Worm (Caenorhabditis elegans) whole organism, L2 larva: Measurements from ENCODE around the gene W02B12.16.

ENCODE experiments used
- C34F6.9 ChIP-seq: fragments of 150-350 bp; optimal IDR thresholded peaks from 2 replicates; lab custom pipeline; 2014; ENCODE audit warnings: missing biosample characterization, missing genetic modification characterization
- F13H6.1 ChIP-seq: sonication (generic microtip); optimal IDR thresholded peaks from 2 replicates; lab custom pipeline; 2016; ENCODE audit warnings: missing genetic modification characterization, missing compliant biosample characterization
- R02D3.7 ChIP-seq: fragments of 150-350 bp; optimal IDR thresholded peaks from 2 replicates; lab custom pipeline; 2014; ENCODE audit warnings: missing biosample characterization, missing genetic modification characterization
- Y55F3AM.14 ChIP-seq: fragments of 200-800 bp; sonication (Bioruptor generic); optimal IDR thresholded peaks from 2 replicates; lab custom pipeline; 2018; ENCODE audit warnings: mild to moderate bottlenecking, missing genetic modification characterization, missing compliant biosample characterization
- ZK546.5 ChIP-seq: sonication (generic microtip); optimal IDR thresholded peaks from 2 replicates; lab custom pipeline; 2017; ENCODE audit warnings: missing biosample characterization, missing genetic modification characterization
- ama-1 ChIP-seq: fragments of 150-350 bp; optimal IDR thresholded peaks from 2 replicates; lab custom pipeline; 2018; ENCODE audit warnings: inconsistent platforms
- blmp-1 ChIP-seq: sonication (generic microtip); optimal IDR thresholded peaks from 2 replicates; lab custom pipeline; 2017; ENCODE audit warnings: missing genetic modification characterization, mild to moderate bottlenecking, missing compliant biosample characterization, antibody characterized with exemption, moderate library complexity; ENCODE audit not compliant: insufficient read depth
- ceh-16 ChIP-seq: fragments of 150-350 bp; optimal IDR thresholded peaks from 2 replicates; lab custom pipeline; 2014; ENCODE audit warnings: missing biosample characterization, missing genetic modification characterization
- ceh-82 ChIP-seq: fragments of 150-350 bp; optimal IDR thresholded peaks from 2 replicates; lab custom pipeline; 2014; ENCODE audit warnings: missing biosample characterization, missing genetic modification characterization
- crh-2 ChIP-seq: sonication (generic microtip); optimal IDR thresholded peaks from 2 replicates; lab custom pipeline; 2017; ENCODE audit warnings: missing biosample characterization, missing genetic modification characterization
- dmd-4 ChIP-seq: sonication (generic microtip); optimal IDR thresholded peaks from 2 replicates; lab custom pipeline; 2017; ENCODE audit warnings: missing biosample characterization, missing genetic modification characterization
- egl-27 ChIP-seq: sonication (generic microtip); optimal IDR thresholded peaks from 3 replicates; lab custom pipeline; 2017; ENCODE audit warnings: missing biosample characterization, missing genetic modification reagents, missing genetic modification characterization
- elt-3 ChIP-seq: sonication (generic microtip); optimal IDR thresholded peaks from 2 replicates; lab custom pipeline; 2017; ENCODE audit warnings: missing biosample characterization, missing genetic modification characterization
- fos-1 ChIP-seq: fragments of 150-350 bp; optimal IDR thresholded peaks from 2 replicates; lab custom pipeline; 2014; ENCODE audit warnings: missing biosample characterization, missing genetic modification characterization
- gmeb-1 ChIP-seq: fragments of 150-350 bp; optimal IDR thresholded peaks from 2 replicates; lab custom pipeline; 2014; ENCODE audit warnings: missing biosample characterization, missing genetic modification characterization
- lin-11 ChIP-seq: fragments of 150-350 bp; sonication (generic microtip); optimal IDR thresholded peaks from 2 replicates; lab custom pipeline; 2014; ENCODE audit warnings: missing biosample characterization, missing genetic modification characterization, inconsistent platforms, mixed read lengths
- lin-13 ChIP-seq: fragments of 150-350 bp; optimal IDR thresholded peaks from 2 replicates; lab custom pipeline; 2014; ENCODE audit warnings: missing biosample characterization, missing genetic modification reagents, missing genetic modification characterization
- lsy-2 ChIP-seq, 2 experiments: fragments of 150-350 bp in 1 of 2; sonication (generic microtip) in 1 of 2; optimal IDR thresholded peaks; 2 replicates each; lab custom pipeline; 2014 to 2017; ENCODE audit warnings: missing biosample characterization in 2 of 2, missing genetic modification characterization in 2 of 2
- mab-5 ChIP-seq: fragments of 150-350 bp; optimal IDR thresholded peaks from 2 replicates; lab custom pipeline; 2014; ENCODE audit warnings: missing biosample characterization, missing genetic modification characterization
- mdl-1 ChIP-seq, 2 experiments: fragments of 150-350 bp in 1 of 2; sonication (generic microtip) in 1 of 2; optimal IDR thresholded peaks; 2 replicates each; lab custom pipeline; 2017; ENCODE audit warnings: missing biosample characterization in 2 of 2, missing genetic modification characterization in 2 of 2
- nhr-10 ChIP-seq: sonication (generic microtip); optimal IDR thresholded peaks from 2 replicates; lab custom pipeline; 2017; ENCODE audit warnings: missing biosample characterization, missing genetic modification characterization
- nhr-11 ChIP-seq: fragments of 150-350 bp; optimal IDR thresholded peaks from 2 replicates; lab custom pipeline; 2014; ENCODE audit warnings: missing biosample characterization, missing genetic modification characterization
- nhr-12 ChIP-seq: fragments of 150-350 bp; optimal IDR thresholded peaks from 2 replicates; lab custom pipeline; 2014; ENCODE audit warnings: missing biosample characterization, missing genetic modification characterization
- nhr-129 ChIP-seq: fragments of 150-350 bp; optimal IDR thresholded peaks from 2 replicates; lab custom pipeline; 2014; ENCODE audit warnings: missing biosample characterization, missing genetic modification characterization
- nhr-21 ChIP-seq: fragments of 150-350 bp; optimal IDR thresholded peaks from 2 replicates; lab custom pipeline; 2014; ENCODE audit warnings: missing biosample characterization, missing genetic modification characterization
- nhr-23 ChIP-seq: fragments of 150-350 bp; optimal IDR thresholded peaks from 2 replicates; lab custom pipeline; 2014; ENCODE audit warnings: missing biosample characterization, missing genetic modification reagents, missing genetic modification characterization
- nhr-237 ChIP-seq: fragments of 150-350 bp; optimal IDR thresholded peaks from 2 replicates; lab custom pipeline; 2014; ENCODE audit warnings: missing biosample characterization, missing genetic modification characterization
- nhr-25 ChIP-seq: fragments of 150-350 bp; sonication (generic microtip); optimal IDR thresholded peaks from 3 replicates; lab custom pipeline; 2014; ENCODE audit warnings: missing biosample characterization, missing genetic modification characterization
- nhr-6 ChIP-seq: fragments of 150-350 bp; optimal IDR thresholded peaks from 2 replicates; lab custom pipeline; 2014; ENCODE audit warnings: missing biosample characterization, missing genetic modification characterization
- nhr-77 ChIP-seq: fragments of 150-350 bp; optimal IDR thresholded peaks from 2 replicates; lab custom pipeline; 2014; ENCODE audit warnings: missing biosample characterization, missing genetic modification characterization
- peb-1 ChIP-seq: fragments of 150-350 bp; optimal IDR thresholded peaks from 2 replicates; lab custom pipeline; 2014; ENCODE audit warnings: missing biosample characterization, missing genetic modification characterization
- sem-4 ChIP-seq: fragments of 150-350 bp; optimal IDR thresholded peaks from 2 replicates; lab custom pipeline; 2014; ENCODE audit warnings: missing biosample characterization, missing genetic modification reagents, missing genetic modification characterization
- skn-1 ChIP-seq: sonication (generic microtip); optimal IDR thresholded peaks from 2 replicates; lab custom pipeline; 2017; ENCODE audit warnings: missing biosample characterization, missing genetic modification characterization
- sma-3 ChIP-seq: sonication (generic microtip); optimal IDR thresholded peaks from 2 replicates; lab custom pipeline; 2016; ENCODE audit warnings: missing genetic modification reagents, missing genetic modification characterization, missing compliant biosample characterization
- sma-9 ChIP-seq, 2 experiments: fragments of 150-350 bp in 1 of 2; sonication (generic microtip) in 1 of 2; optimal IDR thresholded peaks; 2 replicates each; lab custom pipeline; 2014 to 2016; ENCODE audit warnings: missing genetic modification characterization in 2 of 2, mild to moderate bottlenecking in 1 of 2, missing biosample characterization in 1 of 2, missing compliant biosample characterization in 1 of 2, missing genetic modification reagents in 1 of 2, moderate library complexity in 1 of 2
- snpc-4 ChIP-seq: fragments of 150-350 bp; optimal IDR thresholded peaks from 2 replicates; lab custom pipeline; 2014; ENCODE audit warnings: missing biosample characterization, missing genetic modification characterization
- unc-39 ChIP-seq: fragments of 150-350 bp; optimal IDR thresholded peaks from 2 replicates; lab custom pipeline; 2014; ENCODE audit warnings: missing biosample characterization, missing genetic modification characterization
- unc-55 ChIP-seq: fragments of 150-350 bp; sonication (generic microtip); optimal IDR thresholded peaks from 3 replicates; lab custom pipeline; 2014; ENCODE audit warnings: missing biosample characterization, missing genetic modification reagents, missing genetic modification characterization
- zag-1 ChIP-seq: fragments of 150-350 bp; optimal IDR thresholded peaks from 2 replicates; lab custom pipeline; 2014; ENCODE audit warnings: missing biosample characterization, missing genetic modification characterization
- ztf-1 ChIP-seq: fragments of 200-800 bp; sonication (Bioruptor generic); conservative IDR thresholded peaks from 2 replicates; pipeline ENCODE4 v1.3.6; 2022; ENCODE audit warnings: missing genetic modification characterization, missing compliant biosample characterization
- ztf-11 ChIP-seq: sonication (generic microtip); optimal IDR thresholded peaks from 2 replicates; lab custom pipeline; 2017; ENCODE audit warnings: missing biosample characterization, missing genetic modification characterization
- ztf-4 ChIP-seq: fragments of 150-350 bp; optimal IDR thresholded peaks from 2 replicates; lab custom pipeline; 2014; ENCODE audit warnings: missing biosample characterization, missing genetic modification characterization

The W02B12.16 gene

ce11 chrII:11453025-11453424 lies 23.3 kb downstream of the W02B12.16 start, which contains the start of gene rsp-1:
Gene rsp-1 (plus strand): TSS chrII:11453362.
- TF ChIP-seq dmd-4 (tag; lab: Kevin White, UChicago) (no peak), Y55F3AM.14 (GFP tag; lab: Kevin White, UChicago) (peak; percentile 27), crh-2 (peak; percentile 92), ceh-82 (tag; lab: Kevin White, UChicago) (peak; percentile 30), ztf-4 (tag; lab: Kevin White, UChicago) (peak; percentile 74), lin-11 (tag; lab: Kevin White, UChicago) (peak; percentile 82), egl-27 (peak; percentile 73), nhr-11 (tag; lab: Kevin White, UChicago) (no peak), nhr-23 (tag; lab: Kevin White, UChicago) (no peak), unc-55 (peak; percentile 95), R02D3.7 (tag; lab: Kevin White, UChicago) (peak; percentile 67), nhr-6 (peak; percentile 74), blmp-1 (tag; lab: Kevin White, UChicago) (peak; percentile 48), gmeb-1 (peak; percentile 90), sma-9 (GFP tag; optimal IDR thresholded peaks at IDR 0.05; lab: Kevin White, UChicago) (peak; percentile 95), sma-9 (tag; optimal IDR thresholded peaks at IDR 0.05; lab: Kevin White, UChicago) (no peak), mab-5 (peak; percentile 89), mdl-1 (tag; optimal IDR thresholded peaks at IDR 0.05; lab: Kevin White, UChicago) (peak in 1 of 2 experiments; percentile 74), ztf-1 (GFP tag; lab: Robert Waterston, UW) (no peak), F13H6.1 (peak; percentile 90), ama-1 (peak; percentile 76), nhr-237 (tag; lab: Kevin White, UChicago) (peak; percentile 43), elt-3 (tag; lab: Kevin White, UChicago) (no peak), snpc-4 (tag; lab: Kevin White, UChicago) (peak; percentile 87), lin-13 (GFP tag; lab: Kevin White, UChicago) (peak; percentile 91), sem-4 (peak; percentile 79), peb-1 (tag; lab: Kevin White, UChicago) (no peak), nhr-129 (tag; lab: Kevin White, UChicago) (peak; percentile 92), lsy-2 (tag; optimal IDR thresholded peaks at IDR 0.05; lab: Kevin White, UChicago) (peak; percentile 84 to 94), nhr-21 (peak; percentile 87), ztf-11 (tag; lab: Kevin White, UChicago) (no peak), skn-1 (tag; lab: Kevin White, UChicago) (no peak), ceh-16 (peak; percentile 39), fos-1 (tag; lab: Kevin White, UChicago) (peak; percentile 84), nhr-25 (peak; percentile 82), zag-1 (tag; lab: Kevin White, UChicago) (peak; percentile 60), unc-39 (no peak), nhr-10 (tag; lab: Kevin White, UChicago) (no peak), nhr-12 (no peak), C34F6.9 (tag; lab: Kevin White, UChicago) (peak; percentile 97), sma-3 (GFP tag; lab: Kevin White, UChicago) (peak; percentile 84)

- TF ChIP-seq ZK546.5 (tag; lab: Kevin White, UChicago) = no peak
- no peak for TF ChIP-seq nhr-10 (tag; lab: Kevin White, UChicago)
- no peak for TF ChIP-seq ztf-11 (tag; lab: Kevin White, UChicago)
- TF ChIP-seq nhr-21 = no peak
- TF ChIP-seq nhr-11 (tag; lab: Kevin White, UChicago) = no peak
- no peak for TF ChIP-seq nhr-77 (tag; lab: Kevin White, UChicago)
- TF ChIP-seq Y55F3AM.14 (GFP tag; lab: Kevin White, UChicago) = no peak
Measured at ce11 chrII:11452498-11453005, 23.8 kb downstream of the W02B12.16 start, which contains the start of gene rsp-2. Gene rsp-2 (minus strand): TSS chrII:11452955.
